ENCODE assay signal across 1 fruit fly cellular context in the genomic region with DNA sequence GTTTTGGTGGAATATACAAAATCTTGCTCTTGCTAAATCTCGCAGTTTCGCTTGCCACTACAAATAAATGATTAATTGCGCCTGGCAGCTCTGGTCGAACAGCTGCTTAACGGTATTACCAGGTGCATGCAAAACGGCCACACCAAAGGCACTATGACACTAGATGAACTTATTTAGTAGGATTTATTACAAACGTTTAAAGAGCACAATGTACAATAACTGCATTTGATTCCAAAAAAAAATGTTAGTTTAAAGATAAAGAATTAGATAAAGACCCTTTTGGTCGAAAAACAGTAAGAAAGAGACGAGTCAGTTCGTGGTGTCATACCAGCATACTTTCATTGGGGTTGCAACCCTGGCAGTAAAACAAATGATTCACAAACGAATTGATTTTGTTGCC.
TF ChIP-seq lines count a peak whose summit lies in the region.

A gene (minus strand): TSS at position 68 of the 400 bp plus-strand sequence.
A gene (plus strand): TSS at position 311 of the 400 bp plus-strand sequence.

TF ChIP-seq in whole organism, embryonic, 481 proteins besides CTCF, POLR2A, EP300 and RAD21 (continued from another document and continues in another):
- TF ChIP-seq CG43689 (GFP tag; IDR thresholded peaks at IDR 0.05; lab: Robert Waterston, UW), result peak; percentile 79
- TF ChIP-seq ind (GFP tag; optimal IDR thresholded peaks at IDR 0.05; lab: Kevin White, UChicago), result peak; percentile 87
- TF ChIP-seq Rfx (GFP tag; IDR thresholded peaks at IDR 0.05; lab: Robert Waterston, UW), result peak; percentile 95
- peak; percentile 82 for TF ChIP-seq CG4424 (GFP tag; optimal IDR thresholded peaks at IDR 0.05; lab: Kevin White, UChicago)
- peak; percentile 75 for TF ChIP-seq Ets97D (GFP tag; optimal IDR thresholded peaks at IDR 0.05; lab: Kevin White, UChicago)
- TF ChIP-seq ssp (GFP tag; IDR thresholded peaks at IDR 0.05; lab: Robert Waterston, UW), result peak; percentile 81
- TF ChIP-seq ewg (GFP tag; optimal IDR thresholded peaks at IDR 0.05; lab: Kevin White, UChicago), result no peak
- TF ChIP-seq CG30431 (GFP tag; optimal IDR thresholded peaks at IDR 0.05; lab: Kevin White, UChicago), result peak; percentile 82
- peak; percentile 80 for TF ChIP-seq Bteb2 (GFP tag; optimal IDR thresholded peaks at IDR 0.05; lab: Kevin White, UChicago)
- TF ChIP-seq E2f2 (GFP tag; IDR thresholded peaks at IDR 0.05; lab: Robert Waterston, UW), result peak; percentile 75
- peak; percentile 89 for TF ChIP-seq CG9609 (GFP tag; optimal IDR thresholded peaks at IDR 0.05; lab: Kevin White, UChicago)
- TF ChIP-seq sr (GFP tag; IDR thresholded peaks at IDR 0.05; lab: Robert Waterston, UW), result peak; percentile 66; the same call in 2 of the 3 replicates
- TF ChIP-seq CG12299 (tag; optimal IDR thresholded peaks at IDR 0.05; lab: Kevin White, UChicago), result peak; percentile 77
- TF ChIP-seq CG1647 (GFP tag; optimal IDR thresholded peaks at IDR 0.05; lab: Kevin White, UChicago), result peak; percentile 72
- TF ChIP-seq cad (GFP tag; optimal IDR thresholded peaks at IDR 0.05; lab: Kevin White, UChicago), result no peak
- TF ChIP-seq NK7.1 (GFP tag; optimal IDR thresholded peaks at IDR 0.05; lab: Kevin White, UChicago), result peak; percentile 80
- TF ChIP-seq CG31365 (tag; optimal IDR thresholded peaks at IDR 0.05; lab: Kevin White, UChicago), result no peak
- no peak for TF ChIP-seq sd (tag; optimal IDR thresholded peaks at IDR 0.05; lab: Kevin White, UChicago)
- peak; percentile 70 for TF ChIP-seq dan (GFP tag; IDR thresholded peaks at IDR 0.05; lab: Robert Waterston, UW)
- TF ChIP-seq pros (GFP tag; optimal IDR thresholded peaks at IDR 0.05; lab: Kevin White, UChicago), result no peak
- TF ChIP-seq CG3838 (GFP tag; optimal IDR thresholded peaks at IDR 0.05; lab: Kevin White, UChicago), result peak; percentile 25
- TF ChIP-seq CG7372 (GFP tag; IDR thresholded peaks at IDR 0.05; lab: Robert Waterston, UW), result peak; percentile 91
- TF ChIP-seq trem (tag; optimal IDR thresholded peaks at IDR 0.05; lab: Kevin White, UChicago), result peak; percentile 85
- peak; percentile 82 for TF ChIP-seq CG10267 (tag; optimal IDR thresholded peaks at IDR 0.05; lab: Kevin White, UChicago)
- TF ChIP-seq ro (GFP tag; IDR thresholded peaks at IDR 0.05; lab: Robert Waterston, UW), result peak; percentile 83
- peak; percentile 91 for TF ChIP-seq Hsf (GFP tag; optimal IDR thresholded peaks at IDR 0.05; lab: Kevin White, UChicago)
- peak; percentile 70; the same call in 1 of the 2 replicates for TF ChIP-seq CG16779 (GFP tag; IDR thresholded peaks at IDR 0.05; lab: Robert Waterston, UW)
- peak; percentile 98 for TF ChIP-seq stwl (tag; optimal IDR thresholded peaks at IDR 0.05; lab: Kevin White, UChicago)
- TF ChIP-seq Oaz (GFP tag; IDR thresholded peaks at IDR 0.05; lab: Robert Waterston, UW), result peak; percentile 86
- TF ChIP-seq CG6791 (GFP tag; IDR thresholded peaks at IDR 0.05; lab: Robert Waterston, UW; ENCODE audit: partially characterized antibody), result peak; percentile 42; the same call in 1 of the 3 replicates
- peak; percentile 94 for TF ChIP-seq H2.0 (GFP tag; IDR thresholded peaks at IDR 0.05; lab: Robert Waterston, UW)
- TF ChIP-seq zf30C (GFP tag; optimal IDR thresholded peaks at IDR 0.05; lab: Kevin White, UChicago), result no peak
- TF ChIP-seq Lhr (GFP tag; optimal IDR thresholded peaks at IDR 0.05; lab: Kevin White, UChicago), result peak; percentile 54
- TF ChIP-seq crc (GFP tag; optimal IDR thresholded peaks at IDR 0.05; lab: Kevin White, UChicago), result peak; percentile 75
- TF ChIP-seq CG1602 (GFP tag; optimal IDR thresholded peaks at IDR 0.05; lab: Kevin White, UChicago), result peak; percentile 88
- peak; percentile 60 for TF ChIP-seq ab (GFP tag; optimal IDR thresholded peaks at IDR 0.05; lab: Kevin White, UChicago)
- peak; percentile 77 for TF ChIP-seq Usf (GFP tag; optimal IDR thresholded peaks at IDR 0.05; lab: Kevin White, UChicago)
- TF ChIP-seq CG2129 (GFP tag; IDR thresholded peaks at IDR 0.05; lab: Robert Waterston, UW; ENCODE audit: partially characterized antibody), result no peak
- no peak for TF ChIP-seq scrt (GFP tag; optimal IDR thresholded peaks at IDR 0.05; lab: Kevin White, UChicago)
- no peak for TF ChIP-seq nau (GFP tag; optimal IDR thresholded peaks at IDR 0.05; lab: Kevin White, UChicago)
- peak; percentile 89 for TF ChIP-seq CG14710 (tag; optimal IDR thresholded peaks at IDR 0.05; lab: Kevin White, UChicago)
- TF ChIP-seq sna (GFP tag; IDR thresholded peaks at IDR 0.05; lab: Robert Waterston, UW; ENCODE audit: partially characterized antibody), result peak; percentile 50; the same call in 1 of the 2 replicates
- TF ChIP-seq CG33557 (GFP tag; optimal IDR thresholded peaks at IDR 0.05; lab: Kevin White, UChicago), result peak; percentile 71
- TF ChIP-seq CG3847 (GFP tag; IDR thresholded peaks at IDR 0.05; lab: Robert Waterston, UW), result peak; percentile 93
- 0 out of 2 replicates have a peak, but pooled peaks have one; percentile 22 for TF ChIP-seq Dref (GFP tag; IDR thresholded peaks at IDR 0.05; lab: Robert Waterston, UW)
- peak; percentile 84 for TF ChIP-seq al (GFP tag; IDR thresholded peaks at IDR 0.05; lab: Robert Waterston, UW)
- TF ChIP-seq CG32532 (GFP tag; IDR thresholded peaks at IDR 0.05; lab: Robert Waterston, UW), result peak; percentile 93
- TF ChIP-seq MTF-1 (GFP tag; optimal IDR thresholded peaks at IDR 0.05; lab: Kevin White, UChicago; ENCODE audit: borderline replicate concordance), result peak; percentile 55
- TF ChIP-seq ara (GFP tag; IDR thresholded peaks at IDR 0.05; lab: Robert Waterston, UW), result peak; percentile 93
- TF ChIP-seq CG12942 (GFP tag; optimal IDR thresholded peaks at IDR 0.05; lab: Kevin White, UChicago), result peak; percentile 82
- TF ChIP-seq Doc3 (GFP tag; IDR thresholded peaks at IDR 0.05; lab: Robert Waterston, UW; ENCODE audit: partially characterized antibody), result peak; percentile 29; the same call in 1 of the 3 replicates
- 0 out of 2 replicates have a peak, but pooled peaks have one; percentile 15 for TF ChIP-seq amos (GFP tag; IDR thresholded peaks at IDR 0.05; lab: Robert Waterston, UW; ENCODE audit: partially characterized antibody)
- peak; percentile 89 for TF ChIP-seq tx (GFP tag; optimal IDR thresholded peaks at IDR 0.05; lab: Kevin White, UChicago)
- TF ChIP-seq CG15073 (GFP tag; optimal IDR thresholded peaks at IDR 0.05; lab: Kevin White, UChicago), result no peak
- peak; percentile 86 for TF ChIP-seq Xbp1 (GFP tag; optimal IDR thresholded peaks at IDR 0.05; lab: Kevin White, UChicago)
- TF ChIP-seq CG12744 (GFP tag; optimal IDR thresholded peaks at IDR 0.05; lab: Kevin White, UChicago), result peak; percentile 73
- peak; percentile 87 for TF ChIP-seq pho (GFP tag; optimal IDR thresholded peaks at IDR 0.05; lab: Kevin White, UChicago)
- TF ChIP-seq gem (tag; optimal IDR thresholded peaks at IDR 0.05; lab: Kevin White, UChicago), result peak; percentile 94
- TF ChIP-seq Fer3 (tag; optimal IDR thresholded peaks at IDR 0.05; lab: Kevin White, UChicago), result peak; percentile 90
- peak; percentile 86 for TF ChIP-seq C15 (GFP tag; IDR thresholded peaks at IDR 0.05; lab: Robert Waterston, UW)
- TF ChIP-seq Sox102F (GFP tag; optimal IDR thresholded peaks at IDR 0.05; lab: Kevin White, UChicago), result no peak
- TF ChIP-seq CG8388 (GFP tag; optimal IDR thresholded peaks at IDR 0.05; lab: Kevin White, UChicago), result peak; percentile 88
- TF ChIP-seq Spps (tag; optimal IDR thresholded peaks at IDR 0.05; lab: Kevin White, UChicago), result peak; percentile 73
- TF ChIP-seq stc (GFP tag; IDR thresholded peaks at IDR 0.05; lab: Robert Waterston, UW), result peak; percentile 95
- peak; percentile 64 for TF ChIP-seq Sry-β (GFP tag; optimal IDR thresholded peaks at IDR 0.05; lab: Kevin White, UChicago)
- peak; percentile 68 for TF ChIP-seq NC2α (GFP tag; optimal IDR thresholded peaks at IDR 0.05; lab: Kevin White, UChicago)
- TF ChIP-seq en (GFP tag; optimal IDR thresholded peaks at IDR 0.05; lab: Kevin White, UChicago), result peak; percentile 25
- peak; percentile 68 for TF ChIP-seq Six4 (GFP tag; optimal IDR thresholded peaks at IDR 0.05; lab: Kevin White, UChicago)
- peak; percentile 78 for TF ChIP-seq da (GFP tag; optimal IDR thresholded peaks at IDR 0.05; lab: Kevin White, UChicago)
- TF ChIP-seq CG10274 (GFP tag; optimal IDR thresholded peaks at IDR 0.05; lab: Kevin White, UChicago), result peak; percentile 30
- peak; percentile 90 for TF ChIP-seq sisA (GFP tag; IDR thresholded peaks at IDR 0.05; lab: Robert Waterston, UW)
- peak; percentile 91 for TF ChIP-seq CG2712 (tag; optimal IDR thresholded peaks at IDR 0.05; lab: Kevin White, UChicago)
- TF ChIP-seq CG42726 (GFP tag; IDR thresholded peaks at IDR 0.05; lab: Robert Waterston, UW; ENCODE audit: partially characterized antibody), result no peak
- peak; percentile 67 for TF ChIP-seq Nf-YB (GFP tag; optimal IDR thresholded peaks at IDR 0.05; lab: Kevin White, UChicago)
- peak; percentile 92 for TF ChIP-seq bab2 (GFP tag; optimal IDR thresholded peaks at IDR 0.05; lab: Kevin White, UChicago)
- TF ChIP-seq gcm2 (GFP tag; optimal IDR thresholded peaks at IDR 0.05; lab: Kevin White, UChicago), result peak; percentile 73
- peak; percentile 29 for TF ChIP-seq fd102C (GFP tag; optimal IDR thresholded peaks at IDR 0.05; lab: Kevin White, UChicago)
- no peak for TF ChIP-seq CG14860 (GFP tag; IDR thresholded peaks at IDR 0.05; lab: Robert Waterston, UW; ENCODE audit: partially characterized antibody)
- TF ChIP-seq bsh (GFP tag; optimal IDR thresholded peaks at IDR 0.05; lab: Kevin White, UChicago), result peak; percentile 48 to 88
- no peak for TF ChIP-seq oc (tag; optimal IDR thresholded peaks at IDR 0.05; lab: Kevin White, UChicago)
- no peak for TF ChIP-seq Sox100B (GFP tag; optimal IDR thresholded peaks at IDR 0.05; lab: Kevin White, UChicago)
- no peak for TF ChIP-seq PHDP (tag; optimal IDR thresholded peaks at IDR 0.05; lab: Kevin White, UChicago)
- peak; percentile 96 for TF ChIP-seq Xrp1 (GFP tag; IDR thresholded peaks at IDR 0.05; lab: Robert Waterston, UW)
- no peak for TF ChIP-seq CG13296 (GFP tag; optimal IDR thresholded peaks at IDR 0.05; lab: Kevin White, UChicago)
- TF ChIP-seq dimm (GFP tag; IDR thresholded peaks at IDR 0.05; lab: Robert Waterston, UW), result peak; percentile 85
- TF ChIP-seq CG4617 (GFP tag; optimal IDR thresholded peaks at IDR 0.05; lab: Kevin White, UChicago; ENCODE audit: borderline replicate concordance), result peak; percentile 93
- peak; percentile 87 for TF ChIP-seq caup (GFP tag; optimal IDR thresholded peaks at IDR 0.05; lab: Kevin White, UChicago; ENCODE audit: severe bottlenecking)
- TF ChIP-seq CG17912 (GFP tag; optimal IDR thresholded peaks at IDR 0.05; lab: Kevin White, UChicago), result peak; percentile 83
- TF ChIP-seq repo (GFP tag; optimal IDR thresholded peaks at IDR 0.05; lab: Kevin White, UChicago), result peak; percentile 73
- peak; percentile 80 for TF ChIP-seq CG12219 (GFP tag; optimal IDR thresholded peaks at IDR 0.05; lab: Kevin White, UChicago)
- TF ChIP-seq tna (GFP tag; IDR thresholded peaks at IDR 0.05; lab: Robert Waterston, UW; ENCODE audit: partially characterized antibody), result no peak
- peak; percentile 87 for TF ChIP-seq Ssrp (tag; optimal IDR thresholded peaks at IDR 0.05; lab: Kevin White, UChicago)
- peak; percentile 85 for TF ChIP-seq HHEX (GFP tag; optimal IDR thresholded peaks at IDR 0.05; lab: Kevin White, UChicago)
- peak; percentile 87 for TF ChIP-seq CG9817 (tag; optimal IDR thresholded peaks at IDR 0.05; lab: Kevin White, UChicago)
- TF ChIP-seq Mrtf (GFP tag; IDR thresholded peaks at IDR 0.05; lab: Robert Waterston, UW), result peak; percentile 91
- peak; percentile 92 for TF ChIP-seq sob (GFP tag; IDR thresholded peaks at IDR 0.05; lab: Robert Waterston, UW)
- TF ChIP-seq maf-S (GFP tag; optimal IDR thresholded peaks at IDR 0.05; lab: Kevin White, UChicago), result peak; percentile 73
- peak; percentile 48 for TF ChIP-seq trh (GFP tag; optimal IDR thresholded peaks at IDR 0.05; lab: Kevin White, UChicago)
- peak; percentile 82 for TF ChIP-seq CG7556 (GFP tag; optimal IDR thresholded peaks at IDR 0.05; lab: Kevin White, UChicago)
- peak; percentile 71 for TF ChIP-seq ERR (GFP tag; optimal IDR thresholded peaks at IDR 0.05; lab: Kevin White, UChicago)
- peak; percentile 83 for TF ChIP-seq Atf-2 (GFP tag; optimal IDR thresholded peaks at IDR 0.05; lab: Kevin White, UChicago)
- TF ChIP-seq NfI (GFP tag; optimal IDR thresholded peaks at IDR 0.05; lab: Kevin White, UChicago), result peak; percentile 87
- TF ChIP-seq CG12104 (GFP tag; optimal IDR thresholded peaks at IDR 0.05; lab: Kevin White, UChicago), result peak; percentile 78
- no peak for TF ChIP-seq CG11504 (tag; optimal IDR thresholded peaks at IDR 0.05; lab: Kevin White, UChicago)
- TF ChIP-seq corto (GFP tag; optimal IDR thresholded peaks at IDR 0.05; lab: Kevin White, UChicago), result no peak
- TF ChIP-seq CkIIα-i1 (GFP tag; IDR thresholded peaks at IDR 0.05; lab: Robert Waterston, UW), result peak; percentile 18; the same call in 1 of the 2 replicates
- TF ChIP-seq peb (GFP tag; IDR thresholded peaks at IDR 0.05; lab: Robert Waterston, UW), result peak; percentile 90
- TF ChIP-seq CG31441 (GFP tag; IDR thresholded peaks at IDR 0.05; lab: Robert Waterston, UW), result no peak
- peak; percentile 86 for TF ChIP-seq NFAT (GFP tag; IDR thresholded peaks at IDR 0.05; lab: Robert Waterston, UW)
- TF ChIP-seq CG6765 (GFP tag; optimal IDR thresholded peaks at IDR 0.05; lab: Kevin White, UChicago), result peak; percentile 56
- no peak for TF ChIP-seq CG8478 (optimal IDR thresholded peaks at IDR 0.05; lab: Kevin White, UChicago)
- TF ChIP-seq Fer2 (tag; optimal IDR thresholded peaks at IDR 0.05; lab: Kevin White, UChicago), result peak; percentile 75
- peak; percentile 92 for TF ChIP-seq ttk (GFP tag; IDR thresholded peaks at IDR 0.05; lab: Robert Waterston, UW)
- no peak for TF ChIP-seq D19A (tag; optimal IDR thresholded peaks at IDR 0.05; lab: Kevin White, UChicago)
- peak; percentile 87 for TF ChIP-seq ase (GFP tag; IDR thresholded peaks at IDR 0.05; lab: Robert Waterston, UW)
- peak; percentile 87 for TF ChIP-seq CG14014 (GFP tag; IDR thresholded peaks at IDR 0.05; lab: Robert Waterston, UW)
- peak; percentile 76; the same call in 2 of the 3 replicates for TF ChIP-seq CG6175 (GFP tag; IDR thresholded peaks at IDR 0.05; lab: Robert Waterston, UW)
- TF ChIP-seq CG17359 (tag; optimal IDR thresholded peaks at IDR 0.05; lab: Kevin White, UChicago), result no peak
- peak; percentile 28 for TF ChIP-seq Elba2 (GFP tag; optimal IDR thresholded peaks at IDR 0.05; lab: Kevin White, UChicago)
- peak; percentile 64 for TF ChIP-seq CG13287 (GFP tag; IDR thresholded peaks at IDR 0.05; lab: Robert Waterston, UW; ENCODE audit: partially characterized antibody)
- no peak for TF ChIP-seq lov (optimal IDR thresholded peaks at IDR 0.05; lab: Kevin White, UChicago)
- TF ChIP-seq lov (GFP tag; IDR thresholded peaks at IDR 0.05; lab: Robert Waterston, UW), result peak; percentile 92
- TF ChIP-seq crol (GFP tag; IDR thresholded peaks at IDR 0.05; lab: Robert Waterston, UW), result no peak
- peak; percentile 79 for TF ChIP-seq gro (GFP tag; optimal IDR thresholded peaks at IDR 0.05; lab: Kevin White, UChicago)
